Worm (Caenorhabditis elegans): ENCODE data around the gene ckk-1.

The ckk-1 gene

DNA sequence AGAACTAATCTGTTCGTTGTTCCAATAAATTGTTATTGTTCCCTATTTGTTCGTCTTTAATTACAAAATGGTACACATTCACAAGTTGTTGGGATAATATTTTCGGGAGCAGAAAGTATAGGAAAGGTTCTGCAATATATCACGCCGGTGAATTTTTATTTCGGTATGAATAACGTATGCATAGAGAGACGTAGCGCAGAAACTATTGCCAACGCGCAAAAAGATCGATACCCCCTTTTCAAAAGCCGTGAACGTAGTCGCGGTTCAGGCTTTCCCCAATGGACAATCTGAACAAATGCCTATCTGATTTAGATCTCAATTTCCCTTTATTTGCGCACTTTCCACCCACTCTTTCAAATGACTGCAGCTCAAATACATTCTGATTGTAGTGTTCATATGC lies 44.9 kb downstream of the ckk-1 start, which contains the start of gene pst-2 (continued):
- TF ChIP-seq K12H6.12 (tag; optimal IDR thresholded peaks at IDR 0.05) (no peak), ztf-25 (GFP tag; IDR thresholded peaks at IDR 0.05) (peak; percentile 12; the same call in 1 of the 2 replicates), ceh-79 (tag; optimal IDR thresholded peaks at IDR 0.05) (no peak), attf-6 (GFP tag; IDR thresholded peaks at IDR 0.05) (peak; percentile 37; the same call in 1 of the 2 replicates), F57A8.1 (GFP tag; optimal IDR thresholded peaks at IDR 0.05) (no peak), F49E8.2 (tag; optimal IDR thresholded peaks at IDR 0.05; ENCODE audit: insufficient read depth) (peak; percentile 90), lir-1 (GFP tag; conservative IDR thresholded peaks at IDR 0.05) (no peak), F10E7.11 (tag; optimal IDR thresholded peaks at IDR 0.05) (no peak), Y95B8A.8 (GFP tag; IDR thresholded peaks at IDR 0.05) (0 out of 2 replicates have a peak, but pooled peaks have one; percentile 6), pbrm-1 (GFP tag; IDR thresholded peaks at IDR 0.05) (peak; percentile 43; the same call in 1 of the 2 replicates), nfya-1 (tag; optimal IDR thresholded peaks at IDR 0.05; ENCODE audit: borderline replicate concordance, insufficient read depth) (no peak), sdz-38 (tag; optimal IDR thresholded peaks at IDR 0.05) (no peak), Y67H2A.10 (GFP tag; conservative IDR thresholded peaks at IDR 0.05) (no peak), snpc-1.1 (tag; optimal IDR thresholded peaks at IDR 0.05; ENCODE audit: insufficient read depth) (peak; percentile 13), sptf-2 (GFP tag; optimal IDR thresholded peaks at IDR 0.05) (no peak), ekl-4 (GFP tag; IDR thresholded peaks at IDR 0.05) (0 out of 2 replicates have a peak, but pooled peaks have one; percentile 25), lin-54 (GFP tag; optimal IDR thresholded peaks at IDR 0.05) (peak; percentile 49), egl-18 (GFP tag; IDR thresholded peaks at IDR 0.05) (no peak), akir-1 (GFP tag; optimal IDR thresholded peaks at IDR 0.05) (no peak), madf-10 (tag; optimal IDR thresholded peaks at IDR 0.05) (no peak), aptf-3 (GFP tag; IDR thresholded peaks at IDR 0.05) (no peak), egl-44 (GFP tag; IDR thresholded peaks at IDR 0.05) (0 out of 2 replicates have a peak, but pooled peaks have one; percentile 13), Y53G8AR.9 (GFP tag; conservative IDR thresholded peaks at IDR 0.05) (peak; percentile 72; the same call in 1 of the 2 replicates), ccch-3 (GFP tag; optimal IDR thresholded peaks at IDR 0.05) (no peak)

DNA sequence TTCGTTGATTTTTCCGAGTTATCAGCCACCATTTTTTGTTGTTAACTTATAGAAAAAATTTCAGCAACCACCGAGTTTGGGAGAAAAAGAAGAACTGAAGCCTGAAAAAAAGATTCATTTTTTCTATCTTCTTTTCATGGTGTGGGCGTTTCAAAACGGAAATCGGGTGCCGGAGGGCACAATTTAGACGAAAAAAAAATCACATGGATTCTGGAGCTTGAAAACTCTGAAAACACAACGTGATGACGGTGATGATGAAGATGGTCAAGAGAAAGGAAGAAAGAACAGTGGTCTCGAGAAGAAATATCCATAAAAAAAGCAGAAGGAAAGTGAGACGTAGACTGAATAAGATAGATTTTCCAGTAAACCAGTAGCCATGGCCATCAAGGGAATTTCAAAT lies 48.7 kb downstream of the ckk-1 start, which contains the start of gene rcan-1:
Gene rcan-1 (minus strand): TSS at position 101 of the 400 bp plus-strand sequence.
- TF ChIP-seq cebp-2 (GFP tag; IDR thresholded peaks at IDR 0.05) (no peak), atf-7 (tag; optimal IDR thresholded peaks at IDR 0.05) (no peak), F57A8.1 (GFP tag; optimal IDR thresholded peaks at IDR 0.05) (no peak), C06A6.2 (GFP tag; conservative IDR thresholded peaks at IDR 0.05) (no peak), madf-10 (tag; optimal IDR thresholded peaks at IDR 0.05) (no peak), F33H1.4 (GFP tag; IDR thresholded peaks at IDR 0.05) (no peak), B0035.1 (tag; optimal IDR thresholded peaks at IDR 0.05) (no peak), ekl-4 (GFP tag; IDR thresholded peaks at IDR 0.05) (no peak), tbx-9 (tag; optimal IDR thresholded peaks at IDR 0.05; ENCODE audit: borderline replicate concordance) (no peak), lin-54 (GFP tag; optimal IDR thresholded peaks at IDR 0.05) (no peak), Y79H2A.3 (GFP tag; conservative IDR thresholded peaks at IDR 0.05) (no peak), bed-1 (GFP tag; IDR thresholded peaks at IDR 0.05) (no peak), T07F8.4 (tag; optimal IDR thresholded peaks at IDR 0.05) (no peak)

DNA sequence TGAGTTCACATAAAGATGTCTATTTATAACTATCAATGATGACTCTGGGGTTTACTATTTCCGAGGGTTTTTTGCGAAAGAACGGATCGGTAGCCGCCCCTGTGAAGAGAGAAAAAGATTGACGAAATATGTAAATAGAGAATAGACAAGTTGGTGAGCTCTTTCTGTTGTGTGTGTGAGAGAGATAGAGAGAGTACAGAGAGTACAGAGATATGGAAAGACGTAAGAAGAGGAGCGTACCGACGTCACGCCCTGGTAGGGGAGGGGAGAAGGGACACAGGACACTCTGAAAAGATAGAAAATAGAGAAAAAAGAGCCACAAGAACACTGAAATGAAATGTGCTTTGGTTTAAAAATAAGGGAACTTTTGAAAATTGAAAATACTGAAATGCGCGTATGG lies 53.0 kb downstream of the ckk-1 start:
- TF ChIP-seq let-607 (tag; optimal IDR thresholded peaks at IDR 0.05) (no peak), ceh-91 (GFP tag; IDR thresholded peaks at IDR 0.05) (no peak), cebp-2 (GFP tag; IDR thresholded peaks at IDR 0.05) (no peak), ceh-100 (GFP tag; IDR thresholded peaks at IDR 0.05) (no peak), atf-7 (tag; optimal IDR thresholded peaks at IDR 0.05) (no peak), ceh-58 (GFP tag; IDR thresholded peaks at IDR 0.05) (no peak), ZK185.1 (tag; optimal IDR thresholded peaks at IDR 0.05; ENCODE audit: poor library complexity, severe bottlenecking) (peak; percentile 6), F39B2.1 (GFP tag; IDR thresholded peaks at IDR 0.05) (no peak), ceh-40 (GFP tag; IDR thresholded peaks at IDR 0.05) (no peak), mel-28 (tag; optimal IDR thresholded peaks at IDR 0.05; ENCODE audit: borderline replicate concordance) (no peak), Y53G8AR.9 (GFP tag; conservative IDR thresholded peaks at IDR 0.05) (no peak), tlf-1 (GFP tag; optimal IDR thresholded peaks at IDR 0.05) (no peak), attf-5 (GFP tag; optimal IDR thresholded peaks at IDR 0.05) (peak; percentile 5), K12H6.12 (tag; optimal IDR thresholded peaks at IDR 0.05) (peak; percentile 47), tbp1 (GFP tag; optimal IDR thresholded peaks at IDR 0.05) (no peak), madf-6 (GFP tag; IDR thresholded peaks at IDR 0.05) (no peak)
